Fruit fly (Drosophila melanogaster): ENCODE measurements around the gene ImpL2.

ImpL2 gene

DNA sequence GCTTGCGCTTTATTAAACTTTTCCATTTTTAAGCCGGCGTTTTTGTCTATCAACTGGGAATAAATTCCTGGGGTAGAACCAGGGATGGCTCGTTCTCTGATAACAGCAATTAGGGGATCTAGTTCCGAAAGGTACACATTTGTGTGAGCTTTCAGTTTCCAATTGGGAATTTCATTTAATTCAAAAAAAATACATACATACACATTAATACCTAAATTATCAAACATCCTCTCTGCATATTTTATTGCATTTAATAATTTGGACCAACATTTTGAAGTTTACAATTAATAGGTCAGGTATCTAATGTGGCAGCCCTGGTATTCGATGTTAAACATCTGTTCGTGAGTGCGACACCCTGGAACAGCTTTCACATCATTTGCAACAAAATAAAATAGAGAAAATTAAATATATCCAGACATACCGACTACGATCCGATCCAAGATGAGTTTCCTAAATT lies 23.2 kb upstream of the ImpL2 start, which contains the start of the genes CG15011 and CG1309 (continued):
- peak; percentile 89 for TF ChIP-seq Ptx1 (GFP tag; IDR thresholded peaks at IDR 0.05)
- no peak for TF ChIP-seq z (GFP tag; IDR thresholded peaks at IDR 0.05)
- TF ChIP-seq D (optimal IDR thresholded peaks at IDR 0.05) = no peak
- peak; percentile 66 for TF ChIP-seq D (GFP tag; optimal IDR thresholded peaks at IDR 0.05)
- peak; percentile 60 for TF ChIP-seq CG16815 (GFP tag; optimal IDR thresholded peaks at IDR 0.05)
- peak; percentile 72 for TF ChIP-seq trh (GFP tag; optimal IDR thresholded peaks at IDR 0.05)
- TF ChIP-seq CG6683 (GFP tag; optimal IDR thresholded peaks at IDR 0.05) = peak; percentile 49
- no peak for TF ChIP-seq BtbVII (GFP tag; optimal IDR thresholded peaks at IDR 0.05)
- no peak for TF ChIP-seq Hey (tag; optimal IDR thresholded peaks at IDR 0.05)
- TF ChIP-seq sc (optimal IDR thresholded peaks at IDR 0.05) = no peak
- peak; percentile 70 for TF ChIP-seq sc (GFP tag; optimal IDR thresholded peaks at IDR 0.05)
- peak; percentile 90 for TF ChIP-seq Xbp1 (GFP tag; optimal IDR thresholded peaks at IDR 0.05)
- peak; percentile 71 for TF ChIP-seq CG1233 (GFP tag; optimal IDR thresholded peaks at IDR 0.05)
- peak; percentile 64; the same call in 1 of the 2 replicates for TF ChIP-seq CG13287 (GFP tag; IDR thresholded peaks at IDR 0.05; ENCODE audit: partially characterized antibody)
- 0 out of 3 replicates have a peak, but pooled peaks have one; percentile 40 for TF ChIP-seq Doc3 (GFP tag; IDR thresholded peaks at IDR 0.05; ENCODE audit: partially characterized antibody)
- TF ChIP-seq Nf-YB (GFP tag; optimal IDR thresholded peaks at IDR 0.05) = peak; percentile 66
- no peak for TF ChIP-seq sr (GFP tag; IDR thresholded peaks at IDR 0.05)
- TF ChIP-seq Awh (GFP tag; IDR thresholded peaks at IDR 0.05) = peak; percentile 47; the same call in 1 of the 2 replicates
- peak; percentile 81 for TF ChIP-seq CG1647 (GFP tag; optimal IDR thresholded peaks at IDR 0.05)
- peak; percentile 98 for TF ChIP-seq row (GFP tag; IDR thresholded peaks at IDR 0.05)
- peak; percentile 59 for TF ChIP-seq croc (GFP tag; conservative IDR thresholded peaks at IDR 0.05)
- peak; percentile 63 for TF ChIP-seq peb (GFP tag; IDR thresholded peaks at IDR 0.05)
- peak; percentile 75 for TF ChIP-seq D19A (tag; optimal IDR thresholded peaks at IDR 0.05)
- peak; percentile 85 for TF ChIP-seq shn (GFP tag; optimal IDR thresholded peaks at IDR 0.05)
- TF ChIP-seq en (GFP tag; optimal IDR thresholded peaks at IDR 0.05) = peak; percentile 67
- TF ChIP-seq mam (GFP tag; optimal IDR thresholded peaks at IDR 0.05) = peak; percentile 91
- TF ChIP-seq Bgb (GFP tag; IDR thresholded peaks at IDR 0.05; ENCODE audit: partially characterized antibody) = no peak; the same call in 1 of the 2 replicates
- TF ChIP-seq CG6175 (GFP tag; IDR thresholded peaks at IDR 0.05) = no peak
- no peak for TF ChIP-seq Doc2 (GFP tag; IDR thresholded peaks at IDR 0.05)
- TF ChIP-seq CG18011 (GFP tag; optimal IDR thresholded peaks at IDR 0.05) = peak; percentile 70
- peak; percentile 77 for TF ChIP-seq CG10209 (GFP tag; optimal IDR thresholded peaks at IDR 0.05)
- peak; percentile 83 for TF ChIP-seq twi (tag; optimal IDR thresholded peaks at IDR 0.05)
- TF ChIP-seq CG12071 (GFP tag; optimal IDR thresholded peaks at IDR 0.05) = no peak
- peak; percentile 94 for TF ChIP-seq CG2120 (GFP tag; optimal IDR thresholded peaks at IDR 0.05)
- TF ChIP-seq Nf-YA (GFP tag; IDR thresholded peaks at IDR 0.05) = no peak
- TF ChIP-seq Jarid2 (GFP tag; optimal IDR thresholded peaks at IDR 0.05) = peak; percentile 21
- peak; percentile 81 for TF ChIP-seq CG10979 (tag; optimal IDR thresholded peaks at IDR 0.05)
- peak; percentile 90 for TF ChIP-seq CG2712 (tag; optimal IDR thresholded peaks at IDR 0.05)
- no peak for TF ChIP-seq zen2 (GFP tag; IDR thresholded peaks at IDR 0.05; ENCODE audit: partially characterized antibody)
- TF ChIP-seq mld (GFP tag; IDR thresholded peaks at IDR 0.05; ENCODE audit: partially characterized antibody) = no peak
- no peak for TF ChIP-seq Dfd (GFP tag; optimal IDR thresholded peaks at IDR 0.05)
- peak; percentile 85 for TF ChIP-seq dmrt11E (tag; optimal IDR thresholded peaks at IDR 0.05)
- peak; percentile 60 for TF ChIP-seq nom (GFP tag; optimal IDR thresholded peaks at IDR 0.05)
- peak; percentile 81 for TF ChIP-seq CG32772 (GFP tag; IDR thresholded peaks at IDR 0.05)
- peak; percentile 98 for TF ChIP-seq sens (GFP tag)
- no peak for TF ChIP-seq stc (GFP tag; IDR thresholded peaks at IDR 0.05)
- TF ChIP-seq Dll (GFP tag; IDR thresholded peaks at IDR 0.05; ENCODE audit: partially characterized antibody) = peak; percentile 59; the same call in 2 of the 4 replicates
- no peak for TF ChIP-seq CG8359 (GFP tag; optimal IDR thresholded peaks at IDR 0.05; ENCODE audit: borderline replicate concordance)
- TF ChIP-seq CG17385 (GFP tag; optimal IDR thresholded peaks at IDR 0.05) = peak; percentile 63
- TF ChIP-seq CG4707 (GFP tag; optimal IDR thresholded peaks at IDR 0.05) = peak; percentile 28

Data from whole organism, embryonic.